Worm (Caenorhabditis elegans) whole organism, L3 larva: Measurements from ENCODE around the gene gldi-3.

Experiments used
- ZK546.5 ChIP-seq: sonication (generic microtip); optimal IDR thresholded peaks from 2 replicates; lab custom pipeline; 2017; ENCODE audit warnings: missing biosample characterization, missing genetic modification characterization
- aly-2 ChIP-seq: fragments of 150-350 bp; optimal IDR thresholded peaks from 2 replicates; lab custom pipeline; 2014; ENCODE audit warnings: missing biosample characterization, missing genetic modification characterization
- ama-1 ChIP-seq: fragments of 150-350 bp; optimal IDR thresholded peaks from 2 replicates; lab custom pipeline; 2018
- ceh-16 ChIP-seq: sonication (generic microtip); optimal IDR thresholded peaks from 2 replicates; lab custom pipeline; 2017; ENCODE audit warnings: missing biosample characterization, missing genetic modification characterization
- ceh-28 ChIP-seq: fragments of 150-350 bp; optimal IDR thresholded peaks from 2 replicates; lab custom pipeline; 2014; ENCODE audit warnings: missing biosample characterization, missing genetic modification reagents, missing genetic modification characterization
- ceh-82 ChIP-seq: fragments of 150-350 bp; optimal IDR thresholded peaks from 2 replicates; lab custom pipeline; 2014; ENCODE audit warnings: missing biosample characterization, missing genetic modification characterization
- ceh-9 ChIP-seq: sonication (generic microtip); optimal IDR thresholded peaks from 2 replicates; lab custom pipeline; 2018; ENCODE audit warnings: missing biosample characterization, missing genetic modification characterization
- daf-12 ChIP-seq: fragments of 150-350 bp; optimal IDR thresholded peaks from 2 replicates; lab custom pipeline; 2014; ENCODE audit warnings: missing biosample characterization, missing genetic modification reagents, missing genetic modification characterization
- egl-27 ChIP-seq: sonication (generic microtip); optimal IDR thresholded peaks from 4 replicates; lab custom pipeline; 2017; ENCODE audit warnings: missing biosample characterization, missing genetic modification reagents, missing genetic modification characterization
- egl-5 ChIP-seq: fragments of 150-350 bp; optimal IDR thresholded peaks from 2 replicates; lab custom pipeline; 2017; ENCODE audit warnings: missing biosample characterization, missing genetic modification reagents, missing genetic modification characterization, inconsistent platforms
- elt-1 ChIP-seq: fragments of 150-350 bp; optimal IDR thresholded peaks from 2 replicates; lab custom pipeline; 2014; ENCODE audit warnings: missing biosample characterization, missing genetic modification characterization
- elt-2 ChIP-seq: sonication (generic microtip); optimal IDR thresholded peaks from 2 replicates; lab custom pipeline; 2016; ENCODE audit warnings: missing genetic modification reagents, mild to moderate bottlenecking, missing genetic modification characterization, missing compliant biosample characterization
- elt-3 ChIP-seq, 3 experiments: fragments of 150-350 bp in 1 of 3; sonication (generic microtip) in 2 of 3; optimal IDR thresholded peaks; 2 replicates in 2 of 3; 4 replicates in 1 of 3; lab custom pipeline; 2014 to 2017; ENCODE audit warnings: missing biosample characterization in 3 of 3, missing genetic modification characterization in 3 of 3
- eor-1 ChIP-seq, 2 experiments: fragments of 150-350 bp; optimal IDR thresholded peaks; 2 replicates each; lab custom pipeline; 2014 to 2018; ENCODE audit warnings: missing biosample characterization in 2 of 2, missing genetic modification characterization in 2 of 2
- fkh-10 ChIP-seq: sonication (generic microtip); optimal IDR thresholded peaks from 2 replicates; lab custom pipeline; 2017; ENCODE audit warnings: missing biosample characterization, missing genetic modification reagents, missing genetic modification characterization
- fkh-2 ChIP-seq: fragments of 150-350 bp; optimal IDR thresholded peaks from 2 replicates; lab custom pipeline; 2014; ENCODE audit warnings: missing biosample characterization, missing genetic modification reagents, missing genetic modification characterization
- hmg-11 ChIP-seq: sonication (generic microtip); optimal IDR thresholded peaks from 2 replicates; lab custom pipeline; 2016; ENCODE audit warnings: missing genetic modification characterization, missing compliant biosample characterization
- jun-1 ChIP-seq: fragments of 150-350 bp; optimal IDR thresholded peaks from 2 replicates; lab custom pipeline; 2014; ENCODE audit warnings: missing biosample characterization, missing genetic modification reagents, missing genetic modification characterization
- lin-39 ChIP-seq: fragments of 150-350 bp; optimal IDR thresholded peaks from 2 replicates; lab custom pipeline; 2018; ENCODE audit warnings: missing biosample characterization, missing genetic modification reagents, missing genetic modification characterization
- lsy-12 ChIP-seq: sonication (generic microtip); optimal IDR thresholded peaks from 2 replicates; lab custom pipeline; 2016; ENCODE audit warnings: mild to moderate bottlenecking, missing genetic modification characterization, missing compliant biosample characterization
- mdl-1 ChIP-seq: fragments of 150-350 bp; optimal IDR thresholded peaks from 2 replicates; lab custom pipeline; 2014; ENCODE audit warnings: missing biosample characterization, missing genetic modification characterization
- mml-1 ChIP-seq: fragments of 150-350 bp; sonication (generic microtip); optimal IDR thresholded peaks from 3 replicates; lab custom pipeline; 2014; ENCODE audit warnings: missing biosample characterization, missing genetic modification characterization
- nfya-1 ChIP-seq: sonication (generic microtip); optimal IDR thresholded peaks from 2 replicates; lab custom pipeline; 2017; ENCODE audit warnings: missing genetic modification characterization, mild to moderate bottlenecking, missing compliant biosample characterization, antibody characterized with exemption, moderate library complexity; ENCODE audit not compliant: insufficient read depth
- nhr-11 ChIP-seq: fragments of 150-350 bp; optimal IDR thresholded peaks from 2 replicates; lab custom pipeline; 2014; ENCODE audit warnings: missing biosample characterization, missing genetic modification characterization
- nhr-12 ChIP-seq: fragments of 150-350 bp; optimal IDR thresholded peaks from 2 replicates; lab custom pipeline; 2014; ENCODE audit warnings: missing biosample characterization, missing genetic modification characterization
- nhr-23 ChIP-seq: fragments of 150-350 bp; optimal IDR thresholded peaks from 2 replicates; lab custom pipeline; 2014; ENCODE audit warnings: missing biosample characterization, missing genetic modification reagents, missing genetic modification characterization
- nhr-237 ChIP-seq: fragments of 150-350 bp; optimal IDR thresholded peaks from 2 replicates; lab custom pipeline; 2014; ENCODE audit warnings: missing biosample characterization, missing genetic modification characterization
- nhr-67 ChIP-seq: fragments of 150-350 bp; optimal IDR thresholded peaks from 2 replicates; lab custom pipeline; 2014; ENCODE audit warnings: missing biosample characterization, missing genetic modification characterization
- nhr-76 ChIP-seq: fragments of 150-350 bp; sonication (generic microtip); optimal IDR thresholded peaks from 5 replicates; lab custom pipeline; 2014; ENCODE audit warnings: missing biosample characterization, missing genetic modification characterization
- pha-4 ChIP-seq: fragments of 150-350 bp; optimal IDR thresholded peaks from 2 replicates; lab custom pipeline; 2014; ENCODE audit warnings: missing biosample characterization, missing genetic modification reagents, missing genetic modification characterization
- pqm-1 ChIP-seq: fragments of 150-350 bp; optimal IDR thresholded peaks from 2 replicates; lab custom pipeline; 2017; ENCODE audit warnings: missing biosample characterization, missing genetic modification characterization, inconsistent platforms
- sea-2 ChIP-seq: fragments of 150-350 bp; sonication (generic microtip); optimal IDR thresholded peaks from 4 replicates; lab custom pipeline; 2014; ENCODE audit warnings: missing biosample characterization, missing genetic modification reagents, missing genetic modification characterization
- snpc-4 ChIP-seq: fragments of 150-350 bp; optimal IDR thresholded peaks from 2 replicates; lab custom pipeline; 2014; ENCODE audit warnings: missing biosample characterization, missing genetic modification characterization
- tbx-2 ChIP-seq: sonication (generic microtip); optimal IDR thresholded peaks from 2 replicates; lab custom pipeline; 2016; ENCODE audit warnings: mild to moderate bottlenecking, missing genetic modification characterization, missing compliant biosample characterization
- unc-39 ChIP-seq: sonication (generic microtip); optimal IDR thresholded peaks from 4 replicates; lab custom pipeline; 2017; ENCODE audit warnings: missing biosample characterization, missing genetic modification characterization
- unc-62 ChIP-seq: fragments of 150-350 bp; sonication (generic microtip); optimal IDR thresholded peaks from 4 replicates; lab custom pipeline; 2014; ENCODE audit warnings: missing biosample characterization, missing genetic modification reagents, missing genetic modification characterization
- zag-1 ChIP-seq: fragments of 150-350 bp; optimal IDR thresholded peaks from 2 replicates; lab custom pipeline; 2014; ENCODE audit warnings: missing biosample characterization, missing genetic modification characterization
- ztf-11 ChIP-seq: fragments of 150-350 bp; optimal IDR thresholded peaks from 2 replicates; lab custom pipeline; 2014; ENCODE audit warnings: missing biosample characterization, missing genetic modification characterization
- ztf-4 ChIP-seq: fragments of 150-350 bp; optimal IDR thresholded peaks from 2 replicates; lab custom pipeline; 2014; ENCODE audit warnings: missing biosample characterization, missing genetic modification characterization

gldi-3 gene

ce11 chrII:9268983-9269382 is 10.9 kb downstream of the gldi-3 start:
- TF ChIP-seq mdl-1 (tag; lab: Kevin White, UChicago): no peak
- TF ChIP-seq ceh-9 (tag; lab: Kevin White, UChicago): no peak
- TF ChIP-seq jun-1 (tag; lab: Kevin White, UChicago): no peak

ce11 chrII:9266755-9267154 is 13.1 kb downstream of the gldi-3 start, which contains the start of gene C01G6.2:
Gene C01G6.2 (plus strand): TSS chrII:9267055.
- TF ChIP-seq mdl-1 (tag; lab: Kevin White, UChicago) (no peak), daf-12 (tag; lab: Kevin White, UChicago) (no peak), hmg-11 (tag; lab: Kevin White, UChicago) (no peak), nhr-237 (tag; lab: Kevin White, UChicago) (no peak), aly-2 (no peak), sea-2 (GFP tag; lab: Kevin White, UChicago) (no peak), zag-1 (tag; lab: Kevin White, UChicago) (no peak), nhr-12 (tag; lab: Kevin White, UChicago) (no peak), pqm-1 (tag; lab: Kevin White, UChicago) (no peak), fkh-2 (tag; lab: Kevin White, UChicago) (no peak), ztf-11 (tag; lab: Kevin White, UChicago) (no peak), eor-1 (tag; optimal IDR thresholded peaks at IDR 0.05; lab: Kevin White, UChicago) (no peak), elt-2 (tag; lab: Kevin White, UChicago) (no peak), unc-39 (tag; lab: Kevin White, UChicago) (no peak), lin-39 (tag; lab: Kevin White, UChicago) (no peak), ama-1 (lab: Kevin White, UChicago) (no peak), unc-62 (no peak)
- TF ChIP-seq, all 47 proteins: peak for 0

ce11 chrII:9266252-9266651 is 13.6 kb downstream of the gldi-3 start:
- TF ChIP-seq ceh-82 (tag; lab: Kevin White, UChicago) (no peak), daf-12 (tag; lab: Kevin White, UChicago) (no peak), ztf-4 (tag; lab: Kevin White, UChicago) (no peak)

ce11 chrII:9265705-9266104 is 14.2 kb downstream of the gldi-3 start:
- no peak for TF ChIP-seq egl-5 (tag; lab: Kevin White, UChicago)
- no peak for TF ChIP-seq pha-4 (tag; lab: Kevin White, UChicago)
- no peak for TF ChIP-seq tbx-2
- no peak for TF ChIP-seq fkh-2 (tag; lab: Kevin White, UChicago)
- TF ChIP-seq elt-1 (tag; lab: Kevin White, UChicago): no peak
- TF ChIP-seq unc-62: no peak
- TF ChIP-seq lsy-12 (tag; lab: Kevin White, UChicago): no peak
- TF ChIP-seq lin-39 (tag; lab: Kevin White, UChicago): no peak
- no peak for TF ChIP-seq ztf-11 (tag; lab: Kevin White, UChicago)
- no peak for TF ChIP-seq fkh-10
- no peak for TF ChIP-seq snpc-4 (tag; lab: Kevin White, UChicago)
- TF ChIP-seq hmg-11 (tag; lab: Kevin White, UChicago): no peak
- TF ChIP-seq elt-3 (tag; optimal IDR thresholded peaks at IDR 0.05; lab: Kevin White, UChicago): no peak
- no peak for TF ChIP-seq ama-1 (lab: Kevin White, UChicago)
- no peak for TF ChIP-seq nhr-67 (tag; lab: Kevin White, UChicago)
- no peak for TF ChIP-seq ceh-16 (tag; lab: Kevin White, UChicago)
- TF ChIP-seq nhr-11 (tag; lab: Kevin White, UChicago): no peak
- no peak for TF ChIP-seq daf-12 (tag; lab: Kevin White, UChicago)

- TF ChIP-seq hmg-11 (tag; lab: Kevin White, UChicago) (no peak), ZK546.5 (tag; lab: Kevin White, UChicago) (no peak), ceh-28 (tag; lab: Kevin White, UChicago) (no peak), mml-1 (tag; lab: Kevin White, UChicago) (no peak), nhr-23 (tag; lab: Kevin White, UChicago) (no peak), eor-1 (tag; optimal IDR thresholded peaks at IDR 0.05; lab: Kevin White, UChicago) (no peak), egl-27 (tag; lab: Kevin White, UChicago) (no peak), elt-1 (tag; lab: Kevin White, UChicago) (peak; percentile 50), nhr-76 (no peak), nhr-237 (tag; lab: Kevin White, UChicago) (no peak), sea-2 (GFP tag; lab: Kevin White, UChicago) (no peak), pha-4 (tag; lab: Kevin White, UChicago) (no peak), unc-62 (no peak), fkh-10 (no peak), unc-39 (tag; lab: Kevin White, UChicago) (no peak), ceh-82 (tag; lab: Kevin White, UChicago) (no peak), mdl-1 (tag; lab: Kevin White, UChicago) (no peak), nhr-12 (tag; lab: Kevin White, UChicago) (no peak), lsy-12 (tag; lab: Kevin White, UChicago) (no peak), nfya-1 (tag; lab: Kevin White, UChicago) (peak; percentile 64), egl-5 (tag; lab: Kevin White, UChicago) (peak; percentile 82), zag-1 (tag; lab: Kevin White, UChicago) (no peak), aly-2 (no peak), lin-39 (tag; lab: Kevin White, UChicago) (peak; percentile 82), snpc-4 (tag; lab: Kevin White, UChicago) (no peak), daf-12 (tag; lab: Kevin White, UChicago) (no peak)
These were observed 15.1 kb downstream of the gldi-3 start for ce11 chrII:9264689-9265278.
